Worm (Caenorhabditis elegans): ENCODE results near the gene H13N06.2.
A peak's percentile ranks its signal among the peaks of the same experiment; 100 is the strongest.

Gene H13N06.2

DNA sequence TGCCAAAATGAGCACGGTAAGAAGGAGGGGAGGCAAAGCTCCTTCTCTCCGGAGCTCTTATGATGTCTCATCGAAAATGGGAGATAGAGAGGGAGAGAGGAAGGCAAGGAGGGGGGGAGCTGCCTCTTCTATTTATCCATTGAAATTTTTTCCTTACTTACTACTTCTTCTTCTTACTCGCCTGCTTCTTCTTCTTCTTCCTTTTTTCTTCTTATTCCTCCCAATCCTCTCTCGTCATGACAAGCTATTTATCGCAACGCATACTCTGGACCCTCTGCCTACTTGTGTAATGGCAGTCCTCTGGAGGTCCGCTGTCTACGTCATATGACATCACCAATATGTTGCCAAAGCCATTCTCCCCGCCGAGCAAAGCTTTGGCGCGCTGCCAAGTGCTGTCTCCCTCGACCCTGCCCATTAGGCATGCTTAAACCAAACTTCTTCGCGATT is 47.3 kb downstream of the H13N06.2 start (continued):
- TF ChIP-seq somi-1 (GFP tag; optimal IDR thresholded peaks at IDR 0.05) (peak; percentile 48), pbrm-1 (GFP tag; IDR thresholded peaks at IDR 0.05) (0 out of 2 replicates have a peak, but pooled peaks have one; percentile 46), F33H1.4 (GFP tag; IDR thresholded peaks at IDR 0.05) (no peak; the same call in 1 of the 2 replicates), ekl-4 (GFP tag; IDR thresholded peaks at IDR 0.05) (no peak), F10E7.11 (tag; optimal IDR thresholded peaks at IDR 0.05) (no peak), zfh-2 (GFP tag; conservative IDR thresholded peaks at IDR 0.05) (peak; percentile 84), hmg-1.2 (GFP tag; IDR thresholded peaks at IDR 0.05) (peak; percentile 34), K12H6.12 (tag; optimal IDR thresholded peaks at IDR 0.05) (peak; percentile 87)

DNA sequence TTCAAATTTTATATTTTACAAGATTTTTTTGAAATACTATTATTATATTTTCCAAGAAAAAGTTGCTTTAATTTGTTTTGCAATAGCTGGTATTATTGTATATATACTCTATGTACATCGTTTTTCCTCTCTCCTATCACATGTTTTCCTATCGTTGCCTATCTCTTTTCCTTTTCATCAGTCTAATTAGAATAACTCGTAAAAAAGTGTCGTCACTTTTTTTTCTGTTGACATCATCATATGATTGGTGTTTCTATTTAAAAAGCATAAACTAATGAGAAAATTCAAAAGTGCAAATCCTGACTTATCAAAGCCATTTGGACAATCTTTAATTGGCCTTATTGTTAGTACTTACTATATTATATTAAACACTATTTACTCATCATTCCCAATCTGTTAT is 48.1 kb downstream of the H13N06.2 start:
- TF ChIP-seq ztf-26 (tag; optimal IDR thresholded peaks at IDR 0.05): no peak
- TF ChIP-seq hsf-1 (GFP tag; IDR thresholded peaks at IDR 0.05): no peak
- no peak for TF ChIP-seq nfyb-1 (GFP tag; IDR thresholded peaks at IDR 0.05)
- TF ChIP-seq F22D6.2 (tag; optimal IDR thresholded peaks at IDR 0.05): no peak
- no peak for TF ChIP-seq Y56A3A.18 (GFP tag; IDR thresholded peaks at IDR 0.05)
- TF ChIP-seq nhr-90 (tag; optimal IDR thresholded peaks at IDR 0.05): no peak
- no peak for TF ChIP-seq hmg-20 (GFP tag; IDR thresholded peaks at IDR 0.05)
- TF ChIP-seq F10E7.11 (tag; optimal IDR thresholded peaks at IDR 0.05): no peak

DNA sequence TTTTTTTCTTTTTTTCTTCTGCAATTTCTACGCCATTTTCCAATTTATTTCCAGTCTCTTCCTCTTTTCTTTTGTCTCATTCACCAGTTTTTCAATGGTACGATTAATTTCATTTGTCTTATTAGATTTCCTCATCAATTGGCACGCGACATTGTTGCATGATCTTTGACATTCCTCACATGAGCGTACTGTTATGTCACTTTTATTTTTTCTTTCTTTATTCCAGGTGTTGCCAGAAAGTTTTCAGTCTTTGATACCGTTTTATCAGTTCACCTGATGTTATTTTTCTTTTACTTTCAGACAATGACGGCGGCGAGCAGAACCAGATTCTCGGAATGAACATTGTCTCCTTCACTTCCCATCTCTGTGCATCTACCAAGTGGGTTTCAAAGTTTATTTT is 49.5 kb downstream of the H13N06.2 start, which contains the start of the genes olrn-1 and C02C6.14:
TSS of gene olrn-1 (plus strand) at position 301 of the 400 bp plus-strand sequence.
TSS of gene C02C6.14 (plus strand) at position 304 of the 400 bp plus-strand sequence.
- TF ChIP-seq C17E4.6 (GFP tag; IDR thresholded peaks at IDR 0.05): no peak
- no peak for TF ChIP-seq tbp1 (GFP tag; optimal IDR thresholded peaks at IDR 0.05)
- no peak for TF ChIP-seq Y53G8AR.9 (GFP tag; conservative IDR thresholded peaks at IDR 0.05)
- TF ChIP-seq lag-1 (GFP tag; IDR thresholded peaks at IDR 0.05): no peak
- no peak for TF ChIP-seq K11D2.4 (GFP tag; IDR thresholded peaks at IDR 0.05)
- TF ChIP-seq D2030.7 (GFP tag; IDR thresholded peaks at IDR 0.05): no peak
- no peak for TF ChIP-seq gei-17 (GFP tag; optimal IDR thresholded peaks at IDR 0.05)
- no peak for TF ChIP-seq zfh-2 (GFP tag; conservative IDR thresholded peaks at IDR 0.05)

DNA sequence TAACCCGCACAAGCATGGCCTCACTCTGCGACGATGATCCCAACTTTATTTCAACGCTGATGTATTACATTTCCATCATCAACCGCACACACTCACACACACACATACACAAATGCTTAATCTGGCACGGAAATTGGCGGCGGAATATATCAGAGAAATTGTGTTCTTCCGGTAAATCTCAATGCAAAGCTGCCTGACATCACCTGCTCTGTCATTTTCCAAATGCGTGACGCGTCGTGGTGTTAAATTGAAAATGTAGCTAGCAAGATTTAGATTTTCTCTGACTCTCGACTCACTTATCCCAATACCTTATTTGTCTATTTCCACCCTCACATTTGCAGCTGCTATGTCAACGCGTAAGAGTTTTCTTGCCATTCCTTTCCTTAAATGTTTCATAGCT is 51.4 kb downstream of the H13N06.2 start:
- TF ChIP-seq attf-5 (GFP tag; optimal IDR thresholded peaks at IDR 0.05): no peak
- no peak for TF ChIP-seq F10E7.11 (tag; optimal IDR thresholded peaks at IDR 0.05)
- no peak for TF ChIP-seq bed-2 (GFP tag; IDR thresholded peaks at IDR 0.05)
- no peak for TF ChIP-seq dpff-1 (tag; optimal IDR thresholded peaks at IDR 0.05)
- no peak for TF ChIP-seq atf-7 (tag; optimal IDR thresholded peaks at IDR 0.05)
- no peak for TF ChIP-seq ztf-22 (GFP tag; optimal IDR thresholded peaks at IDR 0.05)
- no peak for TF ChIP-seq ztf-3 (GFP tag; optimal IDR thresholded peaks at IDR 0.05)
- no peak for TF ChIP-seq tbp1 (GFP tag; optimal IDR thresholded peaks at IDR 0.05)
- no peak for TF ChIP-seq ceh-58 (GFP tag; IDR thresholded peaks at IDR 0.05)
- no peak for TF ChIP-seq ztf-18 (tag; optimal IDR thresholded peaks at IDR 0.05)
- TF ChIP-seq Y79H2A.3 (GFP tag; conservative IDR thresholded peaks at IDR 0.05): no peak
- TF ChIP-seq nhr-80 (tag; optimal IDR thresholded peaks at IDR 0.05): no peak
- no peak for TF ChIP-seq ztf-26 (tag; optimal IDR thresholded peaks at IDR 0.05)
- no peak for TF ChIP-seq nhr-120 (GFP tag; IDR thresholded peaks at IDR 0.05)
- no peak for TF ChIP-seq let-607 (tag; optimal IDR thresholded peaks at IDR 0.05)
- TF ChIP-seq K11D2.4 (GFP tag; IDR thresholded peaks at IDR 0.05): no peak
- no peak for TF ChIP-seq madf-3 (GFP tag; IDR thresholded peaks at IDR 0.05)
- TF ChIP-seq F57C9.4 (tag; optimal IDR thresholded peaks at IDR 0.05): no peak
- no peak for TF ChIP-seq F39B2.1 (GFP tag; IDR thresholded peaks at IDR 0.05)

Data from whole organism, young adult.